Fruit fly (Drosophila melanogaster): ENCODE measurements around the gene CG16888.
A peak's percentile ranks its signal among the peaks of the same experiment; 100 is the strongest.

CG16888 gene

DNA sequence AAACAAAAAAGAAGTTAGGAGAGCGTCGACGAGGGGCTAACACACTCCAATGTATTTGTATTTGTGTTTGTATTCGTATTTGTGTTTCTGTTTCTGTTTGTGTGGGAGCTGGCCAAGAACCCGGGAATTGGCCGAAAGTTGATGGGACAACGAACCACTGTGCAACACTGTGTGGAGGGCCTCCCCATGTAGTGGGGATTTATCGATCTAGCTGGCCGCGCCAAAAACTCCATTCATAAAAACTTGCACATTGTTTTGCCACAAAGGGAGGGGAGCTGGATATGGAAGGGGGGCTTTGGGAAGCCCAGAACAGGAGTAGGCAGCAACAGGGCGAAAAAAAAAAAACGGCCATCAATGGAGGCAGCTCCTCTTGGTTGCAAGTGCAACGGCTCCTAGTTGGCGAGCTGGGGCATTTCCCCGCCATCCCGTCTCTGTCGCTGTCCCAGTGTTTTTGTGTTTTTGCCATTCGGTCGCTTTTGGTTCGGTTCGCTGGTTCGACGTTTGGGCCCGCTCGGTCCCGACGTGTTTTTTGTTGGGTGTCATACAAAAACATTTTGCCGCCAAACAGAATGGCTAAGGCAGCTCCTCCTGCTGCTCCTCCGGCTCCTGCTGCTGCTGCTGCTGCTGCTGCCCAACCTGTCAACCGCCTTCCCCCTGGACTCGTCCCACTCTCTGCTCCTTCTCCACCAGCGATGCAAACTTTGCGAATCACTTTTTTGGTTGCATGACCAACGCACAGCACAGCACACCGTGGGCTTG lies 35.9 kb downstream of the CG16888 start:
- peak; percentile 59 for TF ChIP-seq psq (GFP tag; optimal IDR thresholded peaks at IDR 0.05)
- no peak for TF ChIP-seq Hr78 (GFP tag; optimal IDR thresholded peaks at IDR 0.05)
- TF ChIP-seq usp (GFP tag; optimal IDR thresholded peaks at IDR 0.05) = no peak
- no peak for TF ChIP-seq dmrt93B (GFP tag; optimal IDR thresholded peaks at IDR 0.05)
- TF ChIP-seq HLH106 (tag; optimal IDR thresholded peaks at IDR 0.05) = no peak
- no peak for TF ChIP-seq tai (GFP tag; optimal IDR thresholded peaks at IDR 0.05)
- no peak for TF ChIP-seq jim (GFP tag; optimal IDR thresholded peaks at IDR 0.05)
- TF ChIP-seq rgr (GFP tag; optimal IDR thresholded peaks at IDR 0.05) = no peak
- no peak for TF ChIP-seq Abd-B (GFP tag; optimal IDR thresholded peaks at IDR 0.05)
- TF ChIP-seq GATAd (GFP tag; optimal IDR thresholded peaks at IDR 0.05) = no peak
- no peak for TF ChIP-seq sage (GFP tag; optimal IDR thresholded peaks at IDR 0.05)
- peak; percentile 20 for TF ChIP-seq woc (GFP tag; optimal IDR thresholded peaks at IDR 0.05)

DNA sequence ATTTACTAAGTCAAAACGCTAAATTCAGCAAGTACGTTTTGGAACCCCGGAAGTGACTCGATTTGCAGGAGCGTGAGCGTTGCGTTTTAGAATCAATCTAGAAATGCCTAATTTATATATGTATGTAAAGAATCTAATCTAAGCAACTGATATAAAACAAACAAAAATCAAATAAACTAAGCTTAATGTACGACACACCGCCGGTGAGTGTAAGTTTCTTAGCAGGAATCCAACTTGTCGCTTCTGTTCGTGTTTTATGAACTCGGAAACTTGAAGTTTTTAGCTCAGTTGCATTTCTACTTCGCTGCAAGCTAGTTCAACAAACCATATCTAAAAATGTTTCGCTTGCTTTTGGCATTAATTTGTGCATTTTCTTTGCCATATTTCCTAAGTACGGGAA lies 39.4 kb downstream of the CG16888 start, which contains the start of gene CG43376:
TSS of gene CG43376 (plus strand) at position 301 of the 400 bp plus-strand sequence.
- TF ChIP-seq HLH106 (tag; optimal IDR thresholded peaks at IDR 0.05) = no peak
- TF ChIP-seq h (GFP tag; optimal IDR thresholded peaks at IDR 0.05) = no peak
- TF ChIP-seq Hnf4 (GFP tag; optimal IDR thresholded peaks at IDR 0.05) = no peak
- TF ChIP-seq Rel (GFP tag; optimal IDR thresholded peaks at IDR 0.05) = no peak
- no peak for TF ChIP-seq Rel (tag; optimal IDR thresholded peaks at IDR 0.05)
- no peak for TF ChIP-seq pan (optimal IDR thresholded peaks at IDR 0.05)
- no peak for TF ChIP-seq Sp1 (GFP tag; optimal IDR thresholded peaks at IDR 0.05)
- no peak for TF ChIP-seq GATAd (GFP tag; optimal IDR thresholded peaks at IDR 0.05)
- TF ChIP-seq OdsH (GFP tag; optimal IDR thresholded peaks at IDR 0.05) = no peak
- TF ChIP-seq Myc (optimal IDR thresholded peaks at IDR 0.05) = no peak
- no peak for TF ChIP-seq psq (GFP tag; optimal IDR thresholded peaks at IDR 0.05)
- no peak for TF ChIP-seq CrebA (GFP tag; optimal IDR thresholded peaks at IDR 0.05; ENCODE audit: borderline replicate concordance)
- no peak for TF ChIP-seq jim (GFP tag; optimal IDR thresholded peaks at IDR 0.05)
- TF ChIP-seq tai (GFP tag; optimal IDR thresholded peaks at IDR 0.05) = no peak
- no peak for TF ChIP-seq CG32264 (GFP tag; optimal IDR thresholded peaks at IDR 0.05)

DNA sequence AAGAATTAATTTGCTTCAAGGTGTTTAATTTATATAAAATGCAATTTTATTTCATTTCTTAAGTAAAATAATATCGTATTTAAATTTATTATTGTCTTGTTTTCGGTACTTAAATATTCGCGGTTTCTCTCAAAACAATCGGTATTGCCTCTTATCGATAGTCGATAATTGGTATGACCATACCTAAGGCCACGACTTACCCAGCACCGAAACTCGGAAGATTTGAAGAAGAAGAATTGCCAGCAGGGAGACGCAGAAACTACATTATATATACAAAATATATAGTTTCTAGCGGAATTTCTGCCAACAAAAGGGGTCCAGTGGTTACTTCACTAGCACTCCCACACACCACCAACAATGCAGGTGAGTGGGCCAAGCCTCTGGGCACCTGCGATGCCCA lies 42.2 kb downstream of the CG16888 start:
- TF ChIP-seq Mio (GFP tag; optimal IDR thresholded peaks at IDR 0.05) (no peak), rgr (GFP tag; optimal IDR thresholded peaks at IDR 0.05) (no peak), CrebA (GFP tag; optimal IDR thresholded peaks at IDR 0.05; ENCODE audit: borderline replicate concordance) (no peak), GATAd (GFP tag; optimal IDR thresholded peaks at IDR 0.05) (no peak), jim (GFP tag; optimal IDR thresholded peaks at IDR 0.05) (no peak), brk (GFP tag; optimal IDR thresholded peaks at IDR 0.05) (no peak), br (GFP tag; optimal IDR thresholded peaks at IDR 0.05) (no peak), HLH106 (tag; optimal IDR thresholded peaks at IDR 0.05) (no peak), ey (GFP tag; optimal IDR thresholded peaks at IDR 0.05) (no peak), pan (optimal IDR thresholded peaks at IDR 0.05) (no peak), sv (GFP tag; optimal IDR thresholded peaks at IDR 0.05) (no peak)

DNA sequence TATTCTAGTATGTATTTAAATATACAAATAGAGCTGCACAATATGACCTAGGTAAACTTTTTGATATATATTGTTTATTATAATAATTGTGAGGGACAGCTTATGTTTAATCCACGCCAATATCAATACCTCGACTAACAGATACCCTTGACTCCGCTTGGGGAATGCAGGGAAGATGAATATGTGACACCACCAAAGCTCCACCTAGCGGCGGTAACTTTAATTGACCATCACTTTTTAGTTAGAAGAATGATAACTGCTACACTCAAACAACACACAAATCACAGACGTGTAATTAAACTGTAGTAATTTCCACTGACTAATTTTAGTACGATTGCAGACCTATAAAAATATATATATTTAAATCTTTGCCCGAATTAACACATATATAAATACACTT lies 49.9 kb downstream of the CG16888 start:
- no peak for TF ChIP-seq CrebA (GFP tag; optimal IDR thresholded peaks at IDR 0.05; ENCODE audit: borderline replicate concordance)
- TF ChIP-seq sv (GFP tag; optimal IDR thresholded peaks at IDR 0.05) = no peak
- TF ChIP-seq dl (GFP tag; optimal IDR thresholded peaks at IDR 0.05; ENCODE audit: insufficient read depth in 1 of 2, partially characterized antibody in 2 of 2) = no peak
- TF ChIP-seq jim (GFP tag; optimal IDR thresholded peaks at IDR 0.05) = no peak
- TF ChIP-seq Hr83 (GFP tag; optimal IDR thresholded peaks at IDR 0.05; ENCODE audit: poor library complexity, severe bottlenecking) = no peak

Data from whole organism, wandering third instar larva.